In genomic region chrV:9220444-9220843, ce11 we compare ENCODE assay signal across 6 worm cellular contexts.
TF ChIP-seq lines count a peak whose summit lies in the region.

No protein-coding gene starts in this region.

TF ChIP-seq in whole organism, L1 larva, 84 proteins besides CTCF, POLR2A, EP300 and RAD21 (continued from another document and continues in another):
- TF ChIP-seq lin-15B (tag; optimal IDR thresholded peaks at IDR 0.05; lab: Kevin White, UChicago) (peak; percentile 59), hlh-17 (GFP tag; optimal IDR thresholded peaks at IDR 0.05; lab: Kevin White, UChicago; ENCODE audit: borderline replicate concordance) (no peak), isw-1 (GFP tag; IDR thresholded peaks at IDR 0.05; lab: Robert Waterston, UW) (peak; percentile 46; the same call in 1 of the 2 replicates), lin-35 (GFP tag; optimal IDR thresholded peaks at IDR 0.05; lab: Kevin White, UChicago) (peak; percentile 87 to 95), ceh-88 (GFP tag; IDR thresholded peaks at IDR 0.05; lab: Robert Waterston, UW) (no peak), Y116A8C.19 (tag; optimal IDR thresholded peaks at IDR 0.05; lab: Kevin White, UChicago; ENCODE audit: borderline replicate concordance) (no peak), vab-15 (tag; optimal IDR thresholded peaks at IDR 0.05; lab: Kevin White, UChicago) (no peak), nhr-71 (tag; optimal IDR thresholded peaks at IDR 0.05; lab: Kevin White, UChicago) (peak; percentile 64), dpl-1 (GFP tag; optimal IDR thresholded peaks at IDR 0.05; lab: Kevin White, UChicago) (peak; percentile 76 to 89 (median 86)), nhr-20 (tag; optimal IDR thresholded peaks at IDR 0.05; lab: Kevin White, UChicago) (peak; percentile 49), nhr-76 (tag; optimal IDR thresholded peaks at IDR 0.05; lab: Kevin White, UChicago) (no peak), swsn-7 (tag; optimal IDR thresholded peaks at IDR 0.05; lab: Kevin White, UChicago) (peak; percentile 33), C04F5.9 (tag; optimal IDR thresholded peaks at IDR 0.05; lab: Kevin White, UChicago) (no peak), egl-13 (tag; optimal IDR thresholded peaks at IDR 0.05; lab: Kevin White, UChicago) (no peak), egl-27 (tag; optimal IDR thresholded peaks at IDR 0.05; lab: Kevin White, UChicago) (no peak), nhr-47 (tag; optimal IDR thresholded peaks at IDR 0.05; lab: Kevin White, UChicago) (peak; percentile 50), tbx-2 (tag; optimal IDR thresholded peaks at IDR 0.05; lab: Kevin White, UChicago) (peak; percentile 42), snu-23 (GFP tag; optimal IDR thresholded peaks at IDR 0.05; lab: Kevin White, UChicago) (peak; percentile 50), nhr-77 (tag; optimal IDR thresholded peaks at IDR 0.05; lab: Kevin White, UChicago) (peak; percentile 19), xbp-1 (tag; optimal IDR thresholded peaks at IDR 0.05; lab: Kevin White, UChicago) (peak; percentile 17), lin-13 (GFP tag; optimal IDR thresholded peaks at IDR 0.05; lab: Kevin White, UChicago) (no peak)

TF ChIP-seq in whole organism, L2 larva, 48 proteins besides CTCF, POLR2A, EP300 and RAD21 (continued from another document and continues in another):
- peak; percentile 50 for TF ChIP-seq lin-13 (GFP tag; optimal IDR thresholded peaks at IDR 0.05; lab: Kevin White, UChicago)
- TF ChIP-seq nhr-12 (tag; optimal IDR thresholded peaks at IDR 0.05; lab: Kevin White, UChicago): no peak
- TF ChIP-seq gmeb-1 (tag; optimal IDR thresholded peaks at IDR 0.05; lab: Kevin White, UChicago): peak; percentile 85
- TF ChIP-seq F13H6.1 (tag; optimal IDR thresholded peaks at IDR 0.05; lab: Kevin White, UChicago): peak; percentile 23
- peak in 1 of 2 experiments; percentile 63 for TF ChIP-seq lsy-2 (tag; optimal IDR thresholded peaks at IDR 0.05; lab: Kevin White, UChicago)
- no peak for TF ChIP-seq unc-62 (GFP tag; optimal IDR thresholded peaks at IDR 0.05; lab: Kevin White, UChicago)
- TF ChIP-seq Y55F3AM.14 (GFP tag; optimal IDR thresholded peaks at IDR 0.05; lab: Kevin White, UChicago): no peak
- no peak for TF ChIP-seq nhr-11 (tag; optimal IDR thresholded peaks at IDR 0.05; lab: Kevin White, UChicago)
- TF ChIP-seq mab-5 (tag; optimal IDR thresholded peaks at IDR 0.05; lab: Kevin White, UChicago): no peak
- no peak for TF ChIP-seq elt-1 (tag; optimal IDR thresholded peaks at IDR 0.05; lab: Kevin White, UChicago)
- TF ChIP-seq nhr-23 (tag; optimal IDR thresholded peaks at IDR 0.05; lab: Kevin White, UChicago): no peak
- peak; percentile 79 for TF ChIP-seq unc-55 (GFP tag; optimal IDR thresholded peaks at IDR 0.05; lab: Kevin White, UChicago)
- no peak for TF ChIP-seq nhr-6 (tag; optimal IDR thresholded peaks at IDR 0.05; lab: Kevin White, UChicago)
- no peak for TF ChIP-seq ceh-82 (tag; optimal IDR thresholded peaks at IDR 0.05; lab: Kevin White, UChicago)
- no peak for TF ChIP-seq egl-27 (tag; optimal IDR thresholded peaks at IDR 0.05; lab: Kevin White, UChicago)
- no peak for TF ChIP-seq elt-3 (tag; optimal IDR thresholded peaks at IDR 0.05; lab: Kevin White, UChicago)
- TF ChIP-seq crh-2 (tag; optimal IDR thresholded peaks at IDR 0.05; lab: Kevin White, UChicago): peak; percentile 57
- TF ChIP-seq sma-3 (GFP tag; optimal IDR thresholded peaks at IDR 0.05; lab: Kevin White, UChicago): no peak
- no peak for TF ChIP-seq sem-4 (tag; optimal IDR thresholded peaks at IDR 0.05; lab: Kevin White, UChicago)
- TF ChIP-seq zag-1 (tag; optimal IDR thresholded peaks at IDR 0.05; lab: Kevin White, UChicago): no peak
- TF ChIP-seq alr-1 (tag; optimal IDR thresholded peaks at IDR 0.05; lab: Kevin White, UChicago): no peak
- TF ChIP-seq nhr-237 (tag; optimal IDR thresholded peaks at IDR 0.05; lab: Kevin White, UChicago): no peak
- TF ChIP-seq mdl-1 (tag; optimal IDR thresholded peaks at IDR 0.05; lab: Kevin White, UChicago): no peak
- no peak for TF ChIP-seq ztf-4 (tag; optimal IDR thresholded peaks at IDR 0.05; lab: Kevin White, UChicago)

TF ChIP-seq in whole organism, L3 larva, 47 proteins besides CTCF, POLR2A, EP300 and RAD21 (continued from another document and continues in another):
- no peak for TF ChIP-seq nhr-77 (tag; optimal IDR thresholded peaks at IDR 0.05; lab: Kevin White, UChicago)
- TF ChIP-seq ZK546.5 (tag; optimal IDR thresholded peaks at IDR 0.05; lab: Kevin White, UChicago): no peak
- TF ChIP-seq elt-2 (tag; optimal IDR thresholded peaks at IDR 0.05; lab: Kevin White, UChicago): peak; percentile 44
- peak; percentile 28 for TF ChIP-seq hmg-11 (tag; optimal IDR thresholded peaks at IDR 0.05; lab: Kevin White, UChicago)
- no peak for TF ChIP-seq ceh-82 (tag; optimal IDR thresholded peaks at IDR 0.05; lab: Kevin White, UChicago)
- peak; percentile 75 for TF ChIP-seq lin-15B (tag; optimal IDR thresholded peaks at IDR 0.05; lab: Kevin White, UChicago)
- TF ChIP-seq zag-1 (tag; optimal IDR thresholded peaks at IDR 0.05; lab: Kevin White, UChicago): no peak
- no peak for TF ChIP-seq nhr-11 (tag; optimal IDR thresholded peaks at IDR 0.05; lab: Kevin White, UChicago)
- no peak for TF ChIP-seq mml-1 (tag; optimal IDR thresholded peaks at IDR 0.05; lab: Kevin White, UChicago)
- TF ChIP-seq R02D3.7 (tag; optimal IDR thresholded peaks at IDR 0.05; lab: Kevin White, UChicago): no peak
- peak; percentile 55 for TF ChIP-seq nhr-25 (tag; optimal IDR thresholded peaks at IDR 0.05; lab: Kevin White, UChicago)
- no peak for TF ChIP-seq mdl-1 (tag; optimal IDR thresholded peaks at IDR 0.05; lab: Kevin White, UChicago)
- TF ChIP-seq egl-5 (tag; optimal IDR thresholded peaks at IDR 0.05; lab: Kevin White, UChicago): peak; percentile 28
- no peak for TF ChIP-seq unc-62 (GFP tag; optimal IDR thresholded peaks at IDR 0.05; lab: Kevin White, UChicago)
- TF ChIP-seq ztf-11 (tag; optimal IDR thresholded peaks at IDR 0.05; lab: Kevin White, UChicago): no peak
- TF ChIP-seq sea-2 (GFP tag; optimal IDR thresholded peaks at IDR 0.05; lab: Kevin White, UChicago): no peak
- peak; percentile 46 for TF ChIP-seq skn-1 (tag; optimal IDR thresholded peaks at IDR 0.05; lab: Kevin White, UChicago)
- TF ChIP-seq aly-2 (tag; optimal IDR thresholded peaks at IDR 0.05; lab: Kevin White, UChicago): no peak
- TF ChIP-seq egl-27 (tag; optimal IDR thresholded peaks at IDR 0.05; lab: Kevin White, UChicago): no peak
- peak; percentile 21 for TF ChIP-seq pqm-1 (tag; optimal IDR thresholded peaks at IDR 0.05; lab: Kevin White, UChicago)
- TF ChIP-seq ceh-28 (tag; optimal IDR thresholded peaks at IDR 0.05; lab: Kevin White, UChicago): no peak
- TF ChIP-seq nhr-67 (tag; optimal IDR thresholded peaks at IDR 0.05; lab: Kevin White, UChicago): no peak
- TF ChIP-seq daf-12 (tag; optimal IDR thresholded peaks at IDR 0.05; lab: Kevin White, UChicago): no peak
- TF ChIP-seq fkh-10 (GFP tag; optimal IDR thresholded peaks at IDR 0.05; lab: Kevin White, UChicago): no peak
- TF ChIP-seq elt-1 (tag; optimal IDR thresholded peaks at IDR 0.05; lab: Kevin White, UChicago): no peak

TF ChIP-seq in whole organism, L4 larva, 104 proteins besides CTCF, POLR2A, EP300 and RAD21 (continued from another document):
- TF ChIP-seq mes-2 (tag; optimal IDR thresholded peaks at IDR 0.05; lab: Kevin White, UChicago; ENCODE audit: poor library complexity, severe bottlenecking): peak; percentile 72
- peak; percentile 16 for TF ChIP-seq hlh-11 (tag; optimal IDR thresholded peaks at IDR 0.05; lab: Kevin White, UChicago)
- TF ChIP-seq egl-27 (tag; optimal IDR thresholded peaks at IDR 0.05; lab: Kevin White, UChicago): no peak
- no peak for TF ChIP-seq dmd-6 (GFP tag; IDR thresholded peaks at IDR 0.05; lab: Robert Waterston, UW)
- TF ChIP-seq lin-39 (tag; optimal IDR thresholded peaks at IDR 0.05; lab: Kevin White, UChicago): no peak
- no peak for TF ChIP-seq lin-15B (tag; optimal IDR thresholded peaks at IDR 0.05; lab: Kevin White, UChicago)
- TF ChIP-seq dpl-1 (GFP tag; optimal IDR thresholded peaks at IDR 0.05; lab: Kevin White, UChicago): peak; percentile 80
- TF ChIP-seq hif-1 (tag; optimal IDR thresholded peaks at IDR 0.05; lab: Kevin White, UChicago): no peak
- peak in 1 of 2 experiments; percentile 51 for TF ChIP-seq lsy-2 (tag; optimal IDR thresholded peaks at IDR 0.05; lab: Kevin White, UChicago)
- TF ChIP-seq rbr-2 (tag; optimal IDR thresholded peaks at IDR 0.05; lab: Kevin White, UChicago): peak; percentile 27

TF ChIP-seq in whole organism, late embryonic, 69 proteins besides CTCF, POLR2A, EP300 and RAD21 (continued from another document):
- no peak for TF ChIP-seq dmd-4 (tag; optimal IDR thresholded peaks at IDR 0.05; lab: Kevin White, UChicago; ENCODE audit: borderline replicate concordance)
- peak; percentile 29 for TF ChIP-seq nfya-1 (tag; optimal IDR thresholded peaks at IDR 0.05; lab: Kevin White, UChicago)
- TF ChIP-seq lim-6 (tag; optimal IDR thresholded peaks at IDR 0.05; lab: Kevin White, UChicago): no peak
- no peak for TF ChIP-seq pqm-1 (tag; optimal IDR thresholded peaks at IDR 0.05; lab: Kevin White, UChicago)
- TF ChIP-seq ceh-31 (tag; optimal IDR thresholded peaks at IDR 0.05; lab: Kevin White, UChicago): peak; percentile 24
- TF ChIP-seq nhr-11 (tag; optimal IDR thresholded peaks at IDR 0.05; lab: Kevin White, UChicago): no peak
- TF ChIP-seq ceh-14 (tag; optimal IDR thresholded peaks at IDR 0.05; lab: Kevin White, UChicago): no peak
- no peak for TF ChIP-seq hlh-30 (tag; optimal IDR thresholded peaks at IDR 0.05; lab: Kevin White, UChicago; ENCODE audit: insufficient read depth)
- no peak for TF ChIP-seq ttx-3 (tag; optimal IDR thresholded peaks at IDR 0.05; lab: Kevin White, UChicago)
- no peak for TF ChIP-seq fkh-10 (GFP tag; optimal IDR thresholded peaks at IDR 0.05; lab: Kevin White, UChicago)
- TF ChIP-seq Y22D7AL.16 (tag; optimal IDR thresholded peaks at IDR 0.05; lab: Kevin White, UChicago): no peak
- TF ChIP-seq hlh-8 (tag; optimal IDR thresholded peaks at IDR 0.05; lab: Kevin White, UChicago): no peak
- peak; percentile 15 for TF ChIP-seq elt-2 (tag; optimal IDR thresholded peaks at IDR 0.05; lab: Kevin White, UChicago)
- TF ChIP-seq elt-4 (tag; optimal IDR thresholded peaks at IDR 0.05; lab: Kevin White, UChicago): no peak
- TF ChIP-seq ahr-1 (tag; optimal IDR thresholded peaks at IDR 0.05; lab: Kevin White, UChicago): no peak
- TF ChIP-seq fkh-6 (tag; optimal IDR thresholded peaks at IDR 0.05; lab: Kevin White, UChicago): no peak
TF ChIP-seq in whole organism, late embryonic: peak in this region for 4.

TF ChIP-seq in whole organism, young adult, 124 proteins besides CTCF, POLR2A, EP300 and RAD21 (continued from another document):
- TF ChIP-seq mel-28 (tag; optimal IDR thresholded peaks at IDR 0.05; lab: Kevin White, UChicago; ENCODE audit: borderline replicate concordance) (no peak), nfya-1 (tag; optimal IDR thresholded peaks at IDR 0.05; lab: Kevin White, UChicago; ENCODE audit: borderline replicate concordance, insufficient read depth) (no peak), snpc-4 (GFP tag; optimal IDR thresholded peaks at IDR 0.05; lab: Kevin White, UChicago) (no peak), snpc-4 (tag; optimal IDR thresholded peaks at IDR 0.05; lab: Kevin White, UChicago) (peak in 1 of 4 experiments; percentile 7), tlf-1 (GFP tag; optimal IDR thresholded peaks at IDR 0.05; lab: Kevin White, UChicago) (no peak), B0261.1 (tag; optimal IDR thresholded peaks at IDR 0.05; lab: Kevin White, UChicago) (no peak), ztf-18 (tag; optimal IDR thresholded peaks at IDR 0.05; lab: Kevin White, UChicago) (peak; percentile 50), xnd-1 (tag; optimal IDR thresholded peaks at IDR 0.05; lab: Kevin White, UChicago) (no peak), sptf-2 (GFP tag; optimal IDR thresholded peaks at IDR 0.05; lab: Kevin White, UChicago) (no peak), nhr-120 (GFP tag; IDR thresholded peaks at IDR 0.05; lab: Robert Waterston, UW) (no peak), lin-26 (GFP tag; IDR thresholded peaks at IDR 0.05; lab: Robert Waterston, UW) (no peak), aptf-3 (GFP tag; IDR thresholded peaks at IDR 0.05; lab: Robert Waterston, UW) (no peak), Y95B8A.8 (GFP tag; IDR thresholded peaks at IDR 0.05; lab: Robert Waterston, UW) (no peak), him-1 (tag; optimal IDR thresholded peaks at IDR 0.05; lab: Kevin White, UChicago) (no peak), cebp-1 (GFP tag; IDR thresholded peaks at IDR 0.05; lab: Robert Waterston, UW) (no peak), cebp-1 (tag; optimal IDR thresholded peaks at IDR 0.05; lab: Kevin White, UChicago) (no peak), snpc-1.3 (tag; optimal IDR thresholded peaks at IDR 0.05; lab: Kevin White, UChicago; ENCODE audit: insufficient read depth) (peak; percentile 9), repo-1 (tag; optimal IDR thresholded peaks at IDR 0.05; lab: Kevin White, UChicago) (no peak), hmg-1.2 (GFP tag; IDR thresholded peaks at IDR 0.05; lab: Robert Waterston, UW) (peak; percentile 67; the same call in 1 of the 2 replicates), lsl-1 (GFP tag; optimal IDR thresholded peaks at IDR 0.05; lab: Kevin White, UChicago) (peak; percentile 25), mcd-1 (GFP tag; IDR thresholded peaks at IDR 0.05; lab: Robert Waterston, UW) (peak; percentile 88), ztf-22 (GFP tag; optimal IDR thresholded peaks at IDR 0.05; lab: Kevin White, UChicago) (no peak), nfya-2 (GFP tag; IDR thresholded peaks at IDR 0.05; lab: Robert Waterston, UW) (no peak), madf-3 (GFP tag; IDR thresholded peaks at IDR 0.05; lab: Robert Waterston, UW) (no peak), lin-35 (GFP tag; optimal IDR thresholded peaks at IDR 0.05; lab: Kevin White, UChicago) (no peak)
